Fruit fly (Drosophila melanogaster): ENCODE data around the gene bgm.

bgm gene

DNA sequence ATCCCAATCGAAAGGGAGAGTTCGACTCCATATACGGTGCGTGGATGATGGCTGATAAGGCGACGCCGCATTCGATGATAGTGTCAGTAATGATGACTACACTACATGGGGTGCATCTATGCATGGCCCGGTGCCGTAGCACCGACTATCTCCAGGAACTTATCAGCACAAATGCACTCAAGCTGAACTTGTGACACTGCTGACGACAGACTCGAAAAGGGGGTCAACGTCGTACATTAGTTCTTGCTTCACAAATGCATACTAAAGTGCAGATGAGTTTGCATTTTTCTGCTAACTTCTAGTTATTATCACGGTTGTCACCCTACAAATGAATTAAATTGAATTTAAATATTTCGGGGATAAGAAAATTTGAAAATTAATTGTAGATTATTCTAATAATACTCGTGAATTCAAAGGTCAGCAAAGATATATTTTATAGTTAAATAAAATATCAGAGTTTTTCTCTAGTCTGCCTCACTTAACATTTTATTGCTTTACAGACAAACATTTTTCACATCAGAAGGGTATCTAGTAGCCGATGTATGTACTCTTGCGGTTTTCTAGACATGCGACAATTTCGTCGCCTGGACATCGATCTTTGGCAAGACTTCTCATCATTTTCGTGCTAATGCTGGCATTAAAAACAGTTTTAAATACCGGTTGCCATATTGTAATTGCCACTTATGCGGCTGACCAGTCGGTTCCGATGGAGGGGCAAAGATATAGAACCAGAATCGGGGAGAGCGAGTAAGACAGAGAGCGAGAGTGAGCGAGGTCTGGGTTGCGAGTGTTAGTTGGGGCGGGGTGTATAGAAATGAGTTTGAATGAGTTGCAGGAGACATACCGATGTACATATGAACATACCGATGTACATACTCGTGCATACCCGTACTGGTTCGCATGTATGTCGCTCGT is 10.6 kb downstream of the bgm start:
- TF ChIP-seq gem (tag; optimal IDR thresholded peaks at IDR 0.05) (peak; percentile 31), Ssrp (tag; optimal IDR thresholded peaks at IDR 0.05) (peak; percentile 60), CG6854 (GFP tag; optimal IDR thresholded peaks at IDR 0.05) (no peak), ato (GFP tag; IDR thresholded peaks at IDR 0.05; ENCODE audit: partially characterized antibody) (no peak), unpg (GFP tag; optimal IDR thresholded peaks at IDR 0.05) (peak; percentile 6), Kr (GFP tag; optimal IDR thresholded peaks at IDR 0.05) (no peak), PHDP (tag; optimal IDR thresholded peaks at IDR 0.05) (no peak), CG10321 (GFP tag; IDR thresholded peaks at IDR 0.05) (no peak), sens-2 (GFP tag; IDR thresholded peaks at IDR 0.05) (0 out of 2 replicates have a peak, but pooled peaks have one; percentile 22), Xrp1 (GFP tag; IDR thresholded peaks at IDR 0.05) (peak; percentile 46; the same call in 1 of the 2 replicates), CG12744 (GFP tag; optimal IDR thresholded peaks at IDR 0.05) (no peak), sug (tag; optimal IDR thresholded peaks at IDR 0.05) (no peak), Hmx (GFP tag; optimal IDR thresholded peaks at IDR 0.05) (no peak), ase (GFP tag; IDR thresholded peaks at IDR 0.05) (0 out of 3 replicates have a peak, but pooled peaks have one; percentile 12), Fer2 (tag; optimal IDR thresholded peaks at IDR 0.05) (no peak), zf30C (GFP tag; optimal IDR thresholded peaks at IDR 0.05) (no peak), CG5180 (GFP tag; optimal IDR thresholded peaks at IDR 0.05) (no peak), CG31365 (tag; optimal IDR thresholded peaks at IDR 0.05) (no peak), CG9437 (GFP tag; optimal IDR thresholded peaks at IDR 0.05) (no peak), CG9609 (GFP tag; optimal IDR thresholded peaks at IDR 0.05) (no peak), CG12155 (GFP tag; optimal IDR thresholded peaks at IDR 0.05) (no peak), chn (GFP tag; optimal IDR thresholded peaks at IDR 0.05) (no peak), da (GFP tag; optimal IDR thresholded peaks at IDR 0.05) (no peak), Jarid2 (GFP tag; optimal IDR thresholded peaks at IDR 0.05) (no peak), mirr (GFP tag; optimal IDR thresholded peaks at IDR 0.05) (no peak), CG33557 (GFP tag; optimal IDR thresholded peaks at IDR 0.05) (no peak), Ptx1 (GFP tag; IDR thresholded peaks at IDR 0.05) (peak; percentile 49), CG16815 (GFP tag; optimal IDR thresholded peaks at IDR 0.05) (no peak), CG18619 (GFP tag; optimal IDR thresholded peaks at IDR 0.05) (no peak), CG17912 (GFP tag; optimal IDR thresholded peaks at IDR 0.05) (no peak), CG4282 (GFP tag; optimal IDR thresholded peaks at IDR 0.05) (no peak), hth (optimal IDR thresholded peaks at IDR 0.05) (no peak), dmrt11E (tag; optimal IDR thresholded peaks at IDR 0.05) (peak; percentile 44), CG17328 (GFP tag; IDR thresholded peaks at IDR 0.05) (peak; percentile 30; the same call in 1 of the 2 replicates), otp (GFP tag; IDR thresholded peaks at IDR 0.05) (no peak), CG2120 (GFP tag; optimal IDR thresholded peaks at IDR 0.05) (no peak), pho (GFP tag; optimal IDR thresholded peaks at IDR 0.05) (no peak), CG17829 (tag; optimal IDR thresholded peaks at IDR 0.05) (no peak), ems (GFP tag; optimal IDR thresholded peaks at IDR 0.05) (no peak), Antp (GFP tag; optimal IDR thresholded peaks at IDR 0.05) (no peak), Blimp-1 (GFP tag; optimal IDR thresholded peaks at IDR 0.05) (peak; percentile 68), CG8290 (GFP tag; optimal IDR thresholded peaks at IDR 0.05) (no peak), CG8290 (tag; optimal IDR thresholded peaks at IDR 0.05) (peak in 1 of 2 experiments; percentile 23), bsh (GFP tag; optimal IDR thresholded peaks at IDR 0.05) (peak in 1 of 2 experiments; percentile 2), CG13424 (tag; optimal IDR thresholded peaks at IDR 0.05) (no peak), Aef1 (GFP tag; IDR thresholded peaks at IDR 0.05) (no peak), D (optimal IDR thresholded peaks at IDR 0.05) (peak; percentile 15), D (GFP tag; optimal IDR thresholded peaks at IDR 0.05) (no peak), CG10431 (GFP tag; optimal IDR thresholded peaks at IDR 0.05) (peak; percentile 39), CHES-1-like (GFP tag; optimal IDR thresholded peaks at IDR 0.05) (no peak)

Measured in whole organism, embryonic.